Worm (Caenorhabditis elegans): ENCODE data around the gene set-9.
"Not testable (repeated sequence)": the region's sequence is repeated elsewhere in the genome, so short reads cannot be mapped to it uniquely, and the experiment has no call there.

set-9 gene

DNA sequence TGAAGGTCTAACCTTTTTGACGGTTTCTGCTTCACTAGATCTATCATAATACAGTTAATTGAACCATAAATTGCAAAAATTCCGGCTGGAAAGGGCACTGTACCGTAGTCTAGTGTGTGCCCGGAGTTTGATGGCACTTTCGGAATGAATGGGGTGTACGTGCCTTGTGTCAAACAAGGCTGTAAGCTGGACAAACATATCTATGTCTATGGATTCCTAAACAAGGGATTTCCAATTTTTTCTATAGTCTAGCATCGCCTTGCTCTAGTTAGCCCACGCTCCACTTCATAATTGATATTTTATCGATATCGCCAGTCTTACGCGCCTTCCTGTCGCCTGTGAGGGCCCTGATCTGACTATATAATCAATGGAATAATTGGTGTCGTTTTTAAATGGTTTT, 38.8 kb downstream of the set-9 start, which contains the start of gene oac-52:
TSS of gene oac-52 (minus strand) at position 101 of the 400 bp plus-strand sequence.
- TF ChIP-seq nhr-43 (tag; optimal IDR thresholded peaks at IDR 0.05; ENCODE audit: poor library complexity, severe bottlenecking), result no peak
- TF ChIP-seq pqm-1 (tag; optimal IDR thresholded peaks at IDR 0.05), result no peak
- TF ChIP-seq skn-1 (tag; optimal IDR thresholded peaks at IDR 0.05), result no peak
- no peak for TF ChIP-seq R02D3.7 (tag; optimal IDR thresholded peaks at IDR 0.05)
- no peak for TF ChIP-seq lsy-12 (tag; optimal IDR thresholded peaks at IDR 0.05)
- no peak for TF ChIP-seq ceh-28 (tag; optimal IDR thresholded peaks at IDR 0.05)
- TF ChIP-seq unc-62 (GFP tag; optimal IDR thresholded peaks at IDR 0.05), result no peak
- no peak for TF ChIP-seq fos-1 (tag; optimal IDR thresholded peaks at IDR 0.05)
- TF ChIP-seq ZK546.5 (tag; optimal IDR thresholded peaks at IDR 0.05), result no peak
- no peak for TF ChIP-seq nhr-23 (tag; optimal IDR thresholded peaks at IDR 0.05)
- TF ChIP-seq nhr-67 (tag; optimal IDR thresholded peaks at IDR 0.05), result no peak
- no peak for TF ChIP-seq tbx-2 (tag; optimal IDR thresholded peaks at IDR 0.05)
- no peak for TF ChIP-seq ama-1 (optimal IDR thresholded peaks at IDR 0.05)
- no peak for TF ChIP-seq jun-1 (tag; optimal IDR thresholded peaks at IDR 0.05)

ce11 chrIV:4347578-4348003, 39.9 kb downstream of the set-9 start:
- no peak for TF ChIP-seq fos-1 (tag; optimal IDR thresholded peaks at IDR 0.05)
- no peak for TF ChIP-seq eor-1 (tag; optimal IDR thresholded peaks at IDR 0.05)
- TF ChIP-seq ama-1 (optimal IDR thresholded peaks at IDR 0.05), result peak; percentile 88

- TF ChIP-seq ceh-16, unc-39, ceh-28 (tag; optimal IDR thresholded peaks at IDR 0.05): not testable (repeated sequence)
Measured at ce11 chrIV:4348146-4348545, 40.5 kb downstream of the set-9 start, which contains the start of gene W03B1.5. TSS of gene W03B1.5 (plus strand) at chrIV:4348446.

DNA sequence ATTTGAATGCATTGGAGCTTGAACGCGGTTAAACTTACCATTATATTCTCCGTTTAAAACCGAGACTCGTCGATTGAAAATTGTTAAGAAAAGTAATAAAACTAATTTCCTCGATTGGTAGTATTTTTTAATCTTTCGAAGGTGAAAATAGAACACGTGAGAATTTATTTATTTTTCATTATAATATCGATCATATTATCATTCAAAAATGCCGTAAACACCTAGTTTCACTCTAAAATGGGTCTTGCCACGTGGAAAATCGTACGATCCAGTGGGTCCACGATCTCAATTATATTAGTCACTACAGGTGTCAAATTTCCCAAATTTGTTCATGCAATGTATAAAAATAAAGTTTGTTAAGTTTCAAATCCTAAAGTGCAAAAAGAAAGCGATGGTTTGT, 49.2 kb downstream of the set-9 start, which contains the start of gene W03B1.9:
TSS of gene W03B1.9 (minus strand) at position 101 of the 400 bp plus-strand sequence.
- TF ChIP-seq nhr-25 (tag; optimal IDR thresholded peaks at IDR 0.05), result no peak
- no peak for TF ChIP-seq egl-5 (tag; optimal IDR thresholded peaks at IDR 0.05)
- no peak for TF ChIP-seq nhr-12 (tag; optimal IDR thresholded peaks at IDR 0.05)
- no peak for TF ChIP-seq pha-4 (tag; optimal IDR thresholded peaks at IDR 0.05)
- no peak for TF ChIP-seq fkh-2 (tag; optimal IDR thresholded peaks at IDR 0.05)
- TF ChIP-seq hmg-11 (tag; optimal IDR thresholded peaks at IDR 0.05), result no peak
- TF ChIP-seq fkh-10 (GFP tag; optimal IDR thresholded peaks at IDR 0.05), result no peak
- TF ChIP-seq ztf-4 (tag; optimal IDR thresholded peaks at IDR 0.05), result no peak
- no peak for TF ChIP-seq nhr-28 (tag; optimal IDR thresholded peaks at IDR 0.05)
- TF ChIP-seq lin-39 (tag; optimal IDR thresholded peaks at IDR 0.05), result no peak

- no peak for TF ChIP-seq nhr-77 (tag; optimal IDR thresholded peaks at IDR 0.05)
- TF ChIP-seq lin-15B (tag; optimal IDR thresholded peaks at IDR 0.05), result peak; percentile 66
- no peak for TF ChIP-seq unc-62 (GFP tag; optimal IDR thresholded peaks at IDR 0.05)
- no peak for TF ChIP-seq nhr-237 (tag; optimal IDR thresholded peaks at IDR 0.05)
- no peak for TF ChIP-seq lin-39 (tag; optimal IDR thresholded peaks at IDR 0.05)
- TF ChIP-seq ceh-82 (tag; optimal IDR thresholded peaks at IDR 0.05), result no peak
- TF ChIP-seq ama-1 (optimal IDR thresholded peaks at IDR 0.05), result no peak
- TF ChIP-seq egl-27 (tag; optimal IDR thresholded peaks at IDR 0.05), result no peak
- TF ChIP-seq nfya-1 (tag; optimal IDR thresholded peaks at IDR 0.05; ENCODE audit: insufficient read depth), result peak; percentile 59
- TF ChIP-seq ztf-4 (tag; optimal IDR thresholded peaks at IDR 0.05), result no peak
- TF ChIP-seq ceh-28 (tag; optimal IDR thresholded peaks at IDR 0.05), result no peak
- no peak for TF ChIP-seq elt-3 (tag; optimal IDR thresholded peaks at IDR 0.05)
- TF ChIP-seq elt-2 (tag; optimal IDR thresholded peaks at IDR 0.05), result no peak
- no peak for TF ChIP-seq nhr-76 (tag; optimal IDR thresholded peaks at IDR 0.05)
- TF ChIP-seq nhr-11 (tag; optimal IDR thresholded peaks at IDR 0.05), result no peak
- no peak for TF ChIP-seq sea-2 (GFP tag; optimal IDR thresholded peaks at IDR 0.05)
- TF ChIP-seq fkh-2 (tag; optimal IDR thresholded peaks at IDR 0.05), result no peak
- no peak for TF ChIP-seq ceh-16 (tag; optimal IDR thresholded peaks at IDR 0.05)
- TF ChIP-seq nhr-25 (tag; optimal IDR thresholded peaks at IDR 0.05), result no peak
- TF ChIP-seq nhr-43 (tag; optimal IDR thresholded peaks at IDR 0.05; ENCODE audit: poor library complexity, severe bottlenecking), result no peak
- TF ChIP-seq egl-5 (tag; optimal IDR thresholded peaks at IDR 0.05), result no peak
- no peak for TF ChIP-seq nhr-67 (tag; optimal IDR thresholded peaks at IDR 0.05)
- peak; percentile 76 for TF ChIP-seq pha-4 (tag; optimal IDR thresholded peaks at IDR 0.05)
- no peak for TF ChIP-seq mml-1 (tag; optimal IDR thresholded peaks at IDR 0.05)
- no peak for TF ChIP-seq tbx-2 (tag; optimal IDR thresholded peaks at IDR 0.05)
- no peak for TF ChIP-seq nhr-12 (tag; optimal IDR thresholded peaks at IDR 0.05)
- peak; percentile 7 for TF ChIP-seq nhr-23 (tag; optimal IDR thresholded peaks at IDR 0.05)
Measured at ce11 chrIV:4357296-4357695, 49.6 kb downstream of the set-9 start, which contains the start of gene sars-2. TSS of gene sars-2 (plus strand) at chrIV:4357636.

All from whole organism, L3 larva.